Fruit fly (Drosophila melanogaster): ENCODE results near the gene out.

out gene

DNA sequence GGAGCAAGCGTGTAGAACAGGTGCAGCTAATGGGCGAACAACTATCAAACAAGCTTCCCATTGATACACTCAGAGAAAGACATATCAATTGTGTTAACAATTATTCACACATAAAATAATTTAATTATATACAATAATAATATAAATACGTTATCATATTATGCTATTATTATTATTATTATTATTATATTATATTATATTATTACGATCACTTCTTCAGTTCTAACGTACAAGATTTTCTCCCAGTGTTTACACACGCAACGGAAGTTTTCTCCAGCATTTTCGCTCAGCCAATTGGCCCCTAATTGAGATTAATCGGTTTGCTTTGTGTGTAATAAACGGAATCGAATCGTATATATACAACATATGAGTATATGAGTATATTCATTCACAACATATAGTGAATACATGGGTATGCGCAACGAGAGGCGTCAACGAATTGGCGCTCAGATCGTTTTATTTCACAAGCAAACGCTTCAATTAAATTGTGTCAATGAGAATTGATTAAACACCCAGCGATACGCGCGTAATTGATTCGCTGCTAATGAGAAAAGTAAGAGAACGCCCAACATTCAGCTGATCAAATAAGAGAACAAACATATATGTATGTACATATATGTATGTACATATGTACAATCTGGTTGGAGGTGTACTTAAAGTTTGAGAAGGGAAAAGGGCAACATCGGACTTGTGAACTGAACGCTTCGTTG lies 4.7 kb downstream of the out start (continued):
- TF ChIP-seq CG12299 (tag; optimal IDR thresholded peaks at IDR 0.05) = peak; percentile 37
- TF ChIP-seq crp (GFP tag; optimal IDR thresholded peaks at IDR 0.05) = no peak
- no peak for TF ChIP-seq CG18764 (GFP tag; optimal IDR thresholded peaks at IDR 0.05)
- TF ChIP-seq CG12236 (GFP tag; optimal IDR thresholded peaks at IDR 0.05) = no peak
- peak; percentile 4 for TF ChIP-seq CG8359 (GFP tag; optimal IDR thresholded peaks at IDR 0.05; ENCODE audit: borderline replicate concordance)
- peak; percentile 63; the same call in 2 of the 3 replicates for TF ChIP-seq dysf (GFP tag; IDR thresholded peaks at IDR 0.05)
- TF ChIP-seq gcm (GFP tag; optimal IDR thresholded peaks at IDR 0.05) = peak; percentile 57
- TF ChIP-seq Ravus (GFP tag; IDR thresholded peaks at IDR 0.05) = no peak; the same call in 1 of the 2 replicates
- TF ChIP-seq luna (GFP tag; optimal IDR thresholded peaks at IDR 0.05) = no peak
- TF ChIP-seq tna (GFP tag; IDR thresholded peaks at IDR 0.05; ENCODE audit: partially characterized antibody) = no peak
- peak; percentile 19 for TF ChIP-seq CG4328 (GFP tag; optimal IDR thresholded peaks at IDR 0.05)
- TF ChIP-seq Dref (GFP tag; IDR thresholded peaks at IDR 0.05) = no peak
- TF ChIP-seq Atf3 (GFP tag; optimal IDR thresholded peaks at IDR 0.05) = no peak
- TF ChIP-seq gfzf (GFP tag; optimal IDR thresholded peaks at IDR 0.05) = no peak
- no peak for TF ChIP-seq gce (GFP tag; IDR thresholded peaks at IDR 0.05)
- TF ChIP-seq CG9817 (tag; optimal IDR thresholded peaks at IDR 0.05) = peak; percentile 26
- TF ChIP-seq ci (GFP tag; IDR thresholded peaks at IDR 0.05) = 0 out of 3 replicates have a peak, but pooled peaks have one; percentile 34
- TF ChIP-seq wor (GFP tag; IDR thresholded peaks at IDR 0.05) = peak; percentile 31; the same call in 1 of the 2 replicates
- no peak for TF ChIP-seq MBD-R2 (GFP tag; IDR thresholded peaks at IDR 0.05)
- TF ChIP-seq Doc3 (GFP tag; IDR thresholded peaks at IDR 0.05; ENCODE audit: partially characterized antibody) = no peak
- TF ChIP-seq otp (GFP tag; IDR thresholded peaks at IDR 0.05) = no peak
- TF ChIP-seq p53 (GFP tag; optimal IDR thresholded peaks at IDR 0.05) = no peak
- peak; percentile 75 for TF ChIP-seq Sox102F (GFP tag; optimal IDR thresholded peaks at IDR 0.05)
- TF ChIP-seq CG4360 (GFP tag; IDR thresholded peaks at IDR 0.05) = no peak
- peak; percentile 52 for TF ChIP-seq zf30C (GFP tag; optimal IDR thresholded peaks at IDR 0.05)
- TF ChIP-seq Myb (GFP tag; optimal IDR thresholded peaks at IDR 0.05) = no peak
- no peak for TF ChIP-seq grn (GFP tag; optimal IDR thresholded peaks at IDR 0.05)
- no peak for TF ChIP-seq pho (GFP tag; optimal IDR thresholded peaks at IDR 0.05)
- TF ChIP-seq Hmr (GFP tag; optimal IDR thresholded peaks at IDR 0.05) = peak; percentile 64
- no peak for TF ChIP-seq CG8765 (GFP tag; IDR thresholded peaks at IDR 0.05)
- 0 out of 3 replicates have a peak, but pooled peaks have one; percentile 47 for TF ChIP-seq zfh1 (GFP tag; IDR thresholded peaks at IDR 0.05)
- peak; percentile 41 for TF ChIP-seq Nf-YC (tag; optimal IDR thresholded peaks at IDR 0.05)
- 0 out of 3 replicates have a peak, but pooled peaks have one; percentile 40 for TF ChIP-seq so (GFP tag; IDR thresholded peaks at IDR 0.05)
- peak; percentile 58 for TF ChIP-seq CG10209 (GFP tag; optimal IDR thresholded peaks at IDR 0.05)
- peak; percentile 17 for TF ChIP-seq nerfin-1 (tag; optimal IDR thresholded peaks at IDR 0.05)
- peak; percentile 64 for TF ChIP-seq D19A (tag; optimal IDR thresholded peaks at IDR 0.05)
- TF ChIP-seq CG5245 (GFP tag; optimal IDR thresholded peaks at IDR 0.05) = no peak
- TF ChIP-seq hth (optimal IDR thresholded peaks at IDR 0.05) = no peak
- peak; percentile 7 for TF ChIP-seq CG3163 (GFP tag; optimal IDR thresholded peaks at IDR 0.05)
- TF ChIP-seq Poxn (GFP tag; IDR thresholded peaks at IDR 0.05) = no peak
- peak; percentile 12 for TF ChIP-seq ewg (GFP tag; optimal IDR thresholded peaks at IDR 0.05)
- TF ChIP-seq Kr (GFP tag; optimal IDR thresholded peaks at IDR 0.05) = no peak
- TF ChIP-seq CG4282 (GFP tag; optimal IDR thresholded peaks at IDR 0.05) = no peak
- no peak for TF ChIP-seq pan (optimal IDR thresholded peaks at IDR 0.05)
- peak in 1 of 2 experiments; percentile 50 for TF ChIP-seq pan (GFP tag; optimal IDR thresholded peaks at IDR 0.05 in 1 of 2, IDR thresholded peaks at IDR 0.05 in 1 of 2)
- TF ChIP-seq HHEX (GFP tag; optimal IDR thresholded peaks at IDR 0.05) = peak; percentile 56
- TF ChIP-seq CG17912 (GFP tag; optimal IDR thresholded peaks at IDR 0.05) = no peak
- peak; percentile 41 for TF ChIP-seq salm (tag; optimal IDR thresholded peaks at IDR 0.05)
- TF ChIP-seq hb (GFP tag; IDR thresholded peaks at IDR 0.05; ENCODE audit: partially characterized antibody) = no peak
- peak; percentile 51 for TF ChIP-seq sisA (GFP tag; IDR thresholded peaks at IDR 0.05)

All from whole organism, embryonic.